Worm (Caenorhabditis elegans) whole organism, L1 larva: ENCODE data around the gene asp-13.

Experiments
- C04F5.9 ChIP-seq: sonication (generic microtip); optimal IDR thresholded peaks from 2 replicates; lab custom pipeline; 2016; ENCODE audit warnings: missing genetic modification characterization, missing compliant biosample characterization
- C34B4.2 ChIP-seq: sonication (generic microtip); optimal IDR thresholded peaks from 2 replicates; lab custom pipeline; 2017; ENCODE audit warnings: mild to moderate bottlenecking, missing genetic modification characterization, missing compliant biosample characterization
- F16B12.6 ChIP-seq: fragments of 150-350 bp; optimal IDR thresholded peaks from 2 replicates; lab custom pipeline; 2014; ENCODE audit warnings: missing biosample characterization, missing genetic modification characterization
- alr-1 ChIP-seq: fragments of 200-800 bp; sonication (Bioruptor generic); optimal IDR thresholded peaks from 2 replicates; lab custom pipeline; 2018; ENCODE audit warnings: borderline replicate concordance, mild to moderate bottlenecking, missing genetic modification characterization, missing compliant biosample characterization
- blmp-1 ChIP-seq: fragments of 150-350 bp; optimal IDR thresholded peaks from 2 replicates; lab custom pipeline; 2014; ENCODE audit warnings: missing biosample characterization, missing genetic modification characterization
- ceh-8 ChIP-seq: fragments of 200-800 bp; sonication (Bioruptor generic); optimal IDR thresholded peaks from 2 replicates; lab custom pipeline; 2018; ENCODE audit warnings: mild to moderate bottlenecking, missing genetic modification characterization, moderate library complexity, missing compliant biosample characterization
- ceh-82 ChIP-seq, 3 experiments: fragments of 150-350 bp in 1 of 3; sonication (generic microtip) in 2 of 3; optimal IDR thresholded peaks; 2 replicates each; lab custom pipeline; 2014 to 2017; ENCODE audit warnings: missing biosample characterization in 3 of 3, missing genetic modification characterization in 3 of 3
- dsc-1 ChIP-seq: sonication (generic microtip); optimal IDR thresholded peaks from 2 replicates; lab custom pipeline; 2016; ENCODE audit warnings: mild to moderate bottlenecking, missing genetic modification characterization, missing compliant biosample characterization
- efl-1 ChIP-seq, 4 experiments: fragments of 150-350 bp; optimal IDR thresholded peaks in 3 of 4; peaks in 1 of 4; 1 replicate in 1 of 4; 2 replicates in 3 of 4; lab custom pipeline; 2014; ENCODE audit warnings: missing biosample characterization in 2 of 4, missing genetic modification characterization in 2 of 4, missing genetic modification reagents in 2 of 4
- elt-3 ChIP-seq, 6 experiments: fragments of 150-350 bp in 1 of 6; sonication (generic microtip); optimal IDR thresholded peaks; 2 replicates each; lab custom pipeline; 2017 to 2018; ENCODE audit warnings: missing biosample characterization in 6 of 6, missing genetic modification characterization in 6 of 6, inconsistent platforms in 1 of 6
- fkh-4 ChIP-seq: sonication (generic microtip); optimal IDR thresholded peaks from 2 replicates; lab custom pipeline; 2016; ENCODE audit warnings: missing compliant biosample characterization, missing genetic modification characterization, borderline replicate concordance
- fkh-8 ChIP-seq: sonication (generic microtip); optimal IDR thresholded peaks from 2 replicates; lab custom pipeline; 2016; ENCODE audit warnings: mild to moderate bottlenecking, missing genetic modification characterization, missing compliant biosample characterization
- fos-1 ChIP-seq: fragments of 150-350 bp; optimal IDR thresholded peaks from 2 replicates; lab custom pipeline; 2014; ENCODE audit warnings: missing biosample characterization, missing genetic modification characterization
- grh-1 ChIP-seq: fragments of 200-800 bp; sonication (Bioruptor generic); IDR thresholded peaks from 2 replicates; pipeline ENCODE4 v1.3.6; 2022; ENCODE audit warnings: missing genetic modification reagents, missing genetic modification characterization, missing compliant biosample characterization
- hpl-2 ChIP-seq: fragments of 150-350 bp; optimal IDR thresholded peaks from 2 replicates; lab custom pipeline; 2014; ENCODE audit warnings: missing biosample characterization, missing genetic modification reagents, missing genetic modification characterization
- irx-1 ChIP-seq: sonication (generic microtip); optimal IDR thresholded peaks from 2 replicates; lab custom pipeline; 2016; ENCODE audit warnings: missing genetic modification characterization, missing compliant biosample characterization
- lin-14 ChIP-seq: fragments of 200-800 bp; sonication (Bioruptor generic); optimal IDR thresholded peaks from 2 replicates; lab custom pipeline; 2018; ENCODE audit warnings: mild to moderate bottlenecking, missing genetic modification characterization, moderate library complexity, missing compliant biosample characterization
- lin-35 ChIP-seq, 2 experiments: fragments of 150-350 bp; optimal IDR thresholded peaks; 2 replicates each; lab custom pipeline; 2014; ENCODE audit warnings: missing biosample characterization in 2 of 2, missing genetic modification characterization in 2 of 2, missing genetic modification reagents in 2 of 2
- lir-3 ChIP-seq: sonication (generic microtip); optimal IDR thresholded peaks from 2 replicates; lab custom pipeline; 2016; ENCODE audit warnings: mild to moderate bottlenecking, missing genetic modification characterization, moderate library complexity, missing compliant biosample characterization; ENCODE audit not compliant: poor library complexity
- lsy-2 ChIP-seq, 2 experiments: fragments of 150-350 bp; optimal IDR thresholded peaks; 2 replicates each; lab custom pipeline; 2014; ENCODE audit warnings: missing biosample characterization in 2 of 2, missing genetic modification characterization in 2 of 2
- mab-9 ChIP-seq: fragments of 200-800 bp; sonication (Bioruptor generic); IDR thresholded peaks from 2 replicates; pipeline ENCODE4 v1.3.6; 2022; ENCODE audit warnings: missing genetic modification reagents, missing genetic modification characterization, missing compliant biosample characterization
- mdl-1 ChIP-seq, 2 experiments: fragments of 150-350 bp; optimal IDR thresholded peaks; 2 replicates each; lab custom pipeline; 2014 to 2017; ENCODE audit warnings: missing biosample characterization in 2 of 2, missing genetic modification characterization in 2 of 2, inconsistent platforms in 1 of 2
- mef-2 ChIP-seq: fragments of 150-350 bp; optimal IDR thresholded peaks from 2 replicates; lab custom pipeline; 2014; ENCODE audit warnings: missing biosample characterization, missing genetic modification characterization
- nhr-11 ChIP-seq: fragments of 150-350 bp; optimal IDR thresholded peaks from 2 replicates; lab custom pipeline; 2014; ENCODE audit warnings: missing biosample characterization, missing genetic modification characterization
- nhr-12 ChIP-seq: sonication (generic microtip); optimal IDR thresholded peaks from 2 replicates; lab custom pipeline; 2017; ENCODE audit warnings: missing biosample characterization, missing genetic modification characterization
- nhr-19 ChIP-seq: fragments of 200-800 bp; sonication (Bioruptor generic); conservative IDR thresholded peaks from 2 replicates; pipeline ENCODE4 v1.3.6; 2022; ENCODE audit warnings: missing genetic modification characterization, missing compliant biosample characterization
- nhr-20 ChIP-seq: sonication (generic microtip); optimal IDR thresholded peaks from 2 replicates; lab custom pipeline; 2016; ENCODE audit warnings: mild to moderate bottlenecking, missing genetic modification characterization, missing compliant biosample characterization
- nhr-237 ChIP-seq: fragments of 150-350 bp; optimal IDR thresholded peaks from 2 replicates; lab custom pipeline; 2014; ENCODE audit warnings: missing biosample characterization, missing genetic modification characterization
- nhr-47 ChIP-seq: sonication (generic microtip); optimal IDR thresholded peaks from 2 replicates; lab custom pipeline; 2016; ENCODE audit warnings: mild to moderate bottlenecking, missing genetic modification characterization, moderate library complexity, missing compliant biosample characterization
- nhr-71 ChIP-seq: sonication (generic microtip); optimal IDR thresholded peaks from 2 replicates; lab custom pipeline; 2016; ENCODE audit warnings: mild to moderate bottlenecking, missing genetic modification characterization, moderate library complexity, missing compliant biosample characterization
- nhr-76 ChIP-seq: sonication (generic microtip); optimal IDR thresholded peaks from 2 replicates; lab custom pipeline; 2017; ENCODE audit warnings: missing biosample characterization, missing genetic modification characterization
- nhr-77 ChIP-seq: fragments of 150-350 bp; optimal IDR thresholded peaks from 2 replicates; lab custom pipeline; 2014; ENCODE audit warnings: missing biosample characterization, missing genetic modification characterization
- nhr-85 ChIP-seq: sonication (generic microtip); peaks from one replicate; lab custom pipeline; 2016; ENCODE audit warnings: missing genetic modification characterization, inconsistent platforms, missing compliant biosample characterization
- nhr-90 ChIP-seq: sonication (generic microtip); optimal IDR thresholded peaks from 2 replicates; lab custom pipeline; 2016; ENCODE audit warnings: mild to moderate bottlenecking, missing genetic modification characterization, missing compliant biosample characterization; ENCODE audit not compliant: poor library complexity
- rnt-1 ChIP-seq: sonication (generic microtip); optimal IDR thresholded peaks from 2 replicates; lab custom pipeline; 2016; ENCODE audit warnings: mild to moderate bottlenecking, missing genetic modification characterization, moderate library complexity, missing compliant biosample characterization
- sptf-1 ChIP-seq: fragments of 150-350 bp; optimal IDR thresholded peaks from 2 replicates; lab custom pipeline; 2014; ENCODE audit warnings: missing biosample characterization, missing genetic modification characterization
- swsn-7 ChIP-seq: sonication (generic microtip); optimal IDR thresholded peaks from 2 replicates; lab custom pipeline; 2016; ENCODE audit warnings: missing genetic modification characterization, missing compliant biosample characterization
- tbx-2 ChIP-seq: sonication (generic microtip); optimal IDR thresholded peaks from 2 replicates; lab custom pipeline; 2016; ENCODE audit warnings: missing genetic modification characterization, missing compliant biosample characterization
- unc-130 ChIP-seq: fragments of 150-350 bp; optimal IDR thresholded peaks from 2 replicates; lab custom pipeline; 2017; ENCODE audit warnings: missing biosample characterization, missing genetic modification characterization, inconsistent platforms
- unc-62 ChIP-seq: fragments of 150-350 bp; optimal IDR thresholded peaks from 2 replicates; lab custom pipeline; 2014; ENCODE audit warnings: missing biosample characterization, missing genetic modification reagents, missing genetic modification characterization
- unc-98 ChIP-seq: fragments of 200-800 bp; sonication (Bioruptor generic); IDR thresholded peaks from 2 replicates; pipeline ENCODE4 v1.3.6; 2022; ENCODE audit warnings: missing genetic modification characterization, missing compliant biosample characterization
- xbp-1 ChIP-seq: sonication (generic microtip); optimal IDR thresholded peaks from 2 replicates; lab custom pipeline; 2016; ENCODE audit warnings: missing genetic modification characterization, missing compliant biosample characterization
- ztf-4 ChIP-seq: fragments of 150-350 bp; optimal IDR thresholded peaks from 2 replicates; lab custom pipeline; 2014; ENCODE audit warnings: missing biosample characterization, missing genetic modification characterization

asp-13 gene

ce11 chrV:8609776-8610529 is 33.0 kb downstream of the asp-13 start:
- TF ChIP-seq C04F5.9 (tag; lab: Kevin White, UChicago) (no peak), grh-1 (GFP tag; lab: Robert Waterston, UW) (no peak), tbx-2 (no peak), unc-130 (tag; lab: Kevin White, UChicago) (no peak), nhr-85 (tag; lab: Kevin White, UChicago) (no peak), ceh-8 (GFP tag; lab: Kevin White, UChicago) (no peak), ceh-82 (tag; optimal IDR thresholded peaks at IDR 0.05; lab: Kevin White, UChicago) (peak in 1 of 3 experiments; percentile 21), irx-1 (tag; lab: Kevin White, UChicago) (no peak), rnt-1 (tag; lab: Kevin White, UChicago) (no peak), nhr-20 (tag; lab: Kevin White, UChicago) (no peak), ztf-4 (tag; lab: Kevin White, UChicago) (no peak), alr-1 (no peak), mab-9 (GFP tag; lab: Robert Waterston, UW) (no peak), lir-3 (tag; lab: Kevin White, UChicago) (no peak), nhr-76 (tag; lab: Kevin White, UChicago) (no peak), sptf-1 (tag; lab: Kevin White, UChicago) (no peak), F16B12.6 (tag; lab: Kevin White, UChicago) (no peak), lin-14 (peak; percentile 79), fkh-8 (tag; lab: Kevin White, UChicago) (peak; percentile 42), fkh-4 (tag; lab: Kevin White, UChicago) (no peak), unc-98 (GFP tag; lab: Robert Waterston, UW) (no peak), elt-3 (tag; optimal IDR thresholded peaks at IDR 0.05; lab: Kevin White, UChicago) (no peak), hpl-2 (no peak), blmp-1 (tag; lab: Kevin White, UChicago) (peak; percentile 13), nhr-90 (tag; lab: Kevin White, UChicago) (no peak), efl-1 (optimal IDR thresholded peaks at IDR 0.05; lab: Kevin White, UChicago) (no peak), efl-1 (GFP tag; optimal IDR thresholded peaks at IDR 0.05 in 1 of 2; lab: Kevin White, UChicago) (no peak), mef-2 (tag; lab: Kevin White, UChicago) (no peak), dsc-1 (tag; lab: Kevin White, UChicago) (no peak), mdl-1 (tag; optimal IDR thresholded peaks at IDR 0.05; lab: Kevin White, UChicago) (peak in 1 of 2 experiments; percentile 21), nhr-11 (no peak), xbp-1 (tag; lab: Kevin White, UChicago) (peak; percentile 7), lin-35 (GFP tag; optimal IDR thresholded peaks at IDR 0.05; lab: Kevin White, UChicago) (no peak), lsy-2 (tag; optimal IDR thresholded peaks at IDR 0.05; lab: Kevin White, UChicago) (peak in 1 of 2 experiments; percentile 22), nhr-19 (GFP tag; lab: Robert Waterston, UW) (no peak), nhr-47 (peak; percentile 19), fos-1 (no peak), nhr-237 (tag; lab: Kevin White, UChicago) (no peak), swsn-7 (tag; lab: Kevin White, UChicago) (no peak), unc-62 (GFP tag; lab: Kevin White, UChicago) (no peak), nhr-12 (tag; lab: Kevin White, UChicago) (no peak), C34B4.2 (tag; lab: Kevin White, UChicago) (no peak), nhr-77 (no peak), nhr-71 (tag; lab: Kevin White, UChicago) (peak; percentile 0)
